Fruit fly (Drosophila melanogaster): ENCODE results near the gene fabp.

dm6 chr3R:11553845-11554244 lies 13.0 kb downstream of the fabp start, which contains the start of gene CG14708:
- TF ChIP-seq gl (tag; optimal IDR thresholded peaks at IDR 0.05) (no peak), CG32121 (GFP tag; IDR thresholded peaks at IDR 0.05) (no peak), CG9948 (tag; optimal IDR thresholded peaks at IDR 0.05) (no peak), Snoo (tag; optimal IDR thresholded peaks at IDR 0.05) (no peak), CG10348 (GFP tag; IDR thresholded peaks at IDR 0.05) (no peak), CG15710 (tag; optimal IDR thresholded peaks at IDR 0.05) (no peak), CG13204 (GFP tag; optimal IDR thresholded peaks at IDR 0.05) (no peak), EcR (GFP tag; optimal IDR thresholded peaks at IDR 0.05) (no peak), CG12605 (GFP tag; IDR thresholded peaks at IDR 0.05) (no peak), CG4496 (GFP tag; IDR thresholded peaks at IDR 0.05) (no peak), rn (GFP tag; IDR thresholded peaks at IDR 0.05) (no peak), CG17806 (tag; optimal IDR thresholded peaks at IDR 0.05) (no peak), Ets98B (GFP tag; IDR thresholded peaks at IDR 0.05) (no peak), CG8301 (tag; optimal IDR thresholded peaks at IDR 0.05) (no peak)

All from whole organism, pupa.